Fruit fly (Drosophila melanogaster) whole organism, adult: Measurements from ENCODE around the gene CG12278.

Experiments
- CG14711 ChIP-seq: fragments of 200-800 bp; sonication (Bioruptor generic); optimal IDR thresholded peaks from 2 replicates; lab custom pipeline; 2018; ENCODE audit warnings: missing biosample characterization, mild to moderate bottlenecking, missing genetic modification characterization, moderate library complexity
- CG1620 ChIP-seq: fragments of 200-800 bp; sonication (Bioruptor generic); optimal IDR thresholded peaks from 2 replicates; lab custom pipeline; 2016; ENCODE audit warnings: missing biosample characterization, missing genetic modification characterization
- CG5204 ChIP-seq: fragments of 200-800 bp; sonication (Bioruptor generic); optimal IDR thresholded peaks from 2 replicates; lab custom pipeline; 2016; ENCODE audit warnings: missing biosample characterization, missing genetic modification characterization
- Clk ChIP-seq: fragments of 200-800 bp; sonication (Bioruptor generic); optimal IDR thresholded peaks from 2 replicates; lab custom pipeline; 2017; ENCODE audit warnings: missing biosample characterization, missing genetic modification characterization
- cnc ChIP-seq, 2 experiments: fragments of >200 bp; optimal IDR thresholded peaks; 2 replicates each; lab custom pipeline; 2017
- kay ChIP-seq: fragments of 200-800 bp; sonication (Bioruptor generic); peaks from one replicate; lab custom pipeline; 2016; ENCODE audit warnings: missing biosample characterization, missing genetic modification characterization, borderline replicate concordance
- toe ChIP-seq: fragments of 200-800 bp; sonication (Bioruptor generic); optimal IDR thresholded peaks from 2 replicates; lab custom pipeline; 2016; ENCODE audit warnings: missing biosample characterization, missing genetic modification characterization

DNA sequence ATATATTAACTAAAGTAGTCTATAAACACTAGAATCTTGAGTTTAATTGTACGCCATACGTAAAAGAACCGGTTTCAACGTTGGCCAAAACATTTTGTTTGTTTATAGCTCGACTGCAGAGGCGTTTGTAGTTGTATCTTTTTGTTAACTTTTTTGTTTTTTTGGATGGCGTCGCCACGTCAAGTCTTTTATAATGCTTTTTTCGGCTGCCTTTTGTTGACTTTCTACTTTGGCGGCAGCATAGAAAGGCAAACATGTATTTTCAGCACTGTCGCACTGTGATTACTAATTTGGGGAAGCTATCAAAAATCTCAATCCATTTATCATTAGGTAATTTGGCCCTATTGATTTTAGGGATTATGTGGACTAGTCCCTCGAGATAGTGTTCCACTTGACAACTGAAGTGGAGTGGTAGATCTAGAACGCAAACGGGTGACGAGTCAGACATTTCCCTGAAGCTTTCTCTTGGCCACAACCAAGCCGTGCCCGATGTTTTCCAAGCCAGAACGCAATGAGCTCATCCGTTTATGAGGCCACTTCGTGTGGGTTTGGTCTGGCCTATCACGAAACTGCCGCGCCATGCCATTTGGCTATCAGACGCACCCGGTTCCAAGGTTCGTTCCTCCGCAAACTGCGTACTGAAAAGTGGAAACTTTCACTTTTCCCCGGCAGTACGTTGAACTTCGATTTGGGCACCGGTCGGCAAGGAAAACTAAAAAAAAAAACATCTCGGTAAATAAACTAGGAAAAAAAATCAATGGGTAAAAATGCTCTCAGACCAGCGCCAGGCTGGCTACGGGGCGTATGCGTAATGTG, 22.8 kb downstream of the CG12278 start:
- no peak for TF ChIP-seq Clk (GFP tag; lab: Kevin White, UChicago)
- no peak for TF ChIP-seq CG5204 (GFP tag; lab: Kevin White, UChicago)
- TF ChIP-seq kay, result peak; percentile 38
- no peak for TF ChIP-seq toe (GFP tag; lab: Kevin White, UChicago)
- no peak for TF ChIP-seq cnc (optimal IDR thresholded peaks at IDR 0.05; lab: Kevin White, UChicago)
- TF ChIP-seq CG1620 (GFP tag; lab: Kevin White, UChicago), result no peak
- no peak for TF ChIP-seq CG14711 (tag; lab: Kevin White, UChicago)
